Fruit fly (Drosophila melanogaster) Kc167 (cell line): Measurements from ENCODE around the gene CG9932.

Experiments
- Myc ChIP-seq: fragments of >200 bp; optimal IDR thresholded peaks from 2 replicates; lab custom pipeline; 2017; ENCODE audit warnings: missing external identifiers
- Sin3A ChIP-seq: fragments of >200 bp; optimal IDR thresholded peaks from 2 replicates; lab custom pipeline; 2018; ENCODE audit warnings: missing external identifiers
- insv ChIP-seq: fragments of >200 bp; optimal IDR thresholded peaks from 3 replicates; lab custom pipeline; 2018; ENCODE audit warnings: missing external identifiers
- psq ChIP-seq: fragments of >200 bp; optimal IDR thresholded peaks from 2 replicates; lab custom pipeline; 2017; ENCODE audit warnings: missing external identifiers

dm6 chr2L:13014038-13014790, 45.7 kb downstream of the CG9932 start:
- TF ChIP-seq Myc (lab: Kevin White, UChicago) (no peak), psq (lab: Kevin White, UChicago) (no peak), insv (lab: Kevin White, UChicago) (no peak), Sin3A (lab: Kevin White, UChicago) (no peak)
